Worm (Caenorhabditis elegans): ENCODE data around the gene nlp-78.

DNA sequence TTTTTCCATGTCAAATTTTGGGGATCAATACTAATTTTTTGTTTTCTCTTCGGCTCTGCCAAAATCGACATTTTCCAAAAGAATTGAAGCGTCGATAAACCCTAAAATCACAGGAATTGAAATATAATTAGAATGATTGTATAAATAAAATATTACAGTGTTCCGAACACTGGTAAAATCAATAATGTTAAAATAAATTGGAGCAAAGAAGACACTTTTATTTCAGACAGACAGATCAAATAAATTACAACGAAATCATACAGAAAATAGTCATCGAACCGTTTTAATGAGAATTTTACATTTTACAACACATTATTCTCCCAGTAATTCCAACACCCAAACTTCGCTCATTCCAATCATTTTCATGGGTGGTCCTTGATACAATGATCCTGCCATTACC lies 31.8 kb downstream of the nlp-78 start, which contains the start of gene T23G7.3:
- TF ChIP-seq ztf-11 (tag; optimal IDR thresholded peaks at IDR 0.05) (no peak), lin-15B (tag; optimal IDR thresholded peaks at IDR 0.05) (no peak), egl-27 (tag; optimal IDR thresholded peaks at IDR 0.05) (no peak), lin-35 (GFP tag; optimal IDR thresholded peaks at IDR 0.05) (no peak), mdl-1 (tag; optimal IDR thresholded peaks at IDR 0.05) (no peak), pqm-1 (tag; optimal IDR thresholded peaks at IDR 0.05) (no peak), nhr-90 (tag; optimal IDR thresholded peaks at IDR 0.05; ENCODE audit: poor library complexity) (no peak), lsy-2 (tag; optimal IDR thresholded peaks at IDR 0.05) (no peak), rnt-1 (tag; optimal IDR thresholded peaks at IDR 0.05) (no peak)
